Worm (Caenorhabditis elegans) whole organism, L3 larva: Measurements from ENCODE around the gene F22E5.7.

Experiments used
- R02D3.7 ChIP-seq: fragments of 150-350 bp; optimal IDR thresholded peaks from 2 replicates; lab custom pipeline; 2014; ENCODE audit warnings: missing biosample characterization, missing genetic modification characterization
- ZK546.5 ChIP-seq: sonication (generic microtip); optimal IDR thresholded peaks from 2 replicates; lab custom pipeline; 2017; ENCODE audit warnings: missing biosample characterization, missing genetic modification characterization
- aly-2 ChIP-seq: fragments of 150-350 bp; optimal IDR thresholded peaks from 2 replicates; lab custom pipeline; 2014; ENCODE audit warnings: missing biosample characterization, missing genetic modification characterization
- ceh-16 ChIP-seq: sonication (generic microtip); optimal IDR thresholded peaks from 2 replicates; lab custom pipeline; 2017; ENCODE audit warnings: missing biosample characterization, missing genetic modification characterization
- ceh-28 ChIP-seq: fragments of 150-350 bp; optimal IDR thresholded peaks from 2 replicates; lab custom pipeline; 2014; ENCODE audit warnings: missing biosample characterization, missing genetic modification reagents, missing genetic modification characterization
- ceh-82 ChIP-seq: fragments of 150-350 bp; optimal IDR thresholded peaks from 2 replicates; lab custom pipeline; 2014; ENCODE audit warnings: missing biosample characterization, missing genetic modification characterization
- daf-12 ChIP-seq: fragments of 150-350 bp; optimal IDR thresholded peaks from 2 replicates; lab custom pipeline; 2014; ENCODE audit warnings: missing biosample characterization, missing genetic modification reagents, missing genetic modification characterization
- egl-27 ChIP-seq: sonication (generic microtip); optimal IDR thresholded peaks from 4 replicates; lab custom pipeline; 2017; ENCODE audit warnings: missing biosample characterization, missing genetic modification reagents, missing genetic modification characterization
- egl-5 ChIP-seq: fragments of 150-350 bp; optimal IDR thresholded peaks from 2 replicates; lab custom pipeline; 2017; ENCODE audit warnings: missing biosample characterization, missing genetic modification reagents, missing genetic modification characterization, inconsistent platforms
- eor-1 ChIP-seq, 2 experiments: fragments of 150-350 bp; optimal IDR thresholded peaks; 2 replicates each; lab custom pipeline; 2014 to 2018; ENCODE audit warnings: missing biosample characterization in 2 of 2, missing genetic modification characterization in 2 of 2
- fkh-2 ChIP-seq: fragments of 150-350 bp; optimal IDR thresholded peaks from 2 replicates; lab custom pipeline; 2014; ENCODE audit warnings: missing biosample characterization, missing genetic modification reagents, missing genetic modification characterization
- fos-1 ChIP-seq: fragments of 150-350 bp; optimal IDR thresholded peaks from 2 replicates; lab custom pipeline; 2014; ENCODE audit warnings: missing biosample characterization, missing genetic modification characterization
- lin-15B ChIP-seq: fragments of 150-350 bp; optimal IDR thresholded peaks from 2 replicates; lab custom pipeline; 2014; ENCODE audit warnings: missing biosample characterization, missing genetic modification characterization
- mdl-1 ChIP-seq: fragments of 150-350 bp; optimal IDR thresholded peaks from 2 replicates; lab custom pipeline; 2014; ENCODE audit warnings: missing biosample characterization, missing genetic modification characterization
- mml-1 ChIP-seq: fragments of 150-350 bp; sonication (generic microtip); optimal IDR thresholded peaks from 3 replicates; lab custom pipeline; 2014; ENCODE audit warnings: missing biosample characterization, missing genetic modification characterization
- nfya-1 ChIP-seq: sonication (generic microtip); optimal IDR thresholded peaks from 2 replicates; lab custom pipeline; 2017; ENCODE audit warnings: missing genetic modification characterization, mild to moderate bottlenecking, missing compliant biosample characterization, antibody characterized with exemption, moderate library complexity; ENCODE audit not compliant: insufficient read depth
- nhr-12 ChIP-seq: fragments of 150-350 bp; optimal IDR thresholded peaks from 2 replicates; lab custom pipeline; 2014; ENCODE audit warnings: missing biosample characterization, missing genetic modification characterization
- nhr-237 ChIP-seq: fragments of 150-350 bp; optimal IDR thresholded peaks from 2 replicates; lab custom pipeline; 2014; ENCODE audit warnings: missing biosample characterization, missing genetic modification characterization
- nhr-28 ChIP-seq: fragments of 150-350 bp; optimal IDR thresholded peaks from 2 replicates; lab custom pipeline; 2014; ENCODE audit warnings: missing biosample characterization, missing genetic modification characterization
- nhr-67 ChIP-seq: fragments of 150-350 bp; optimal IDR thresholded peaks from 2 replicates; lab custom pipeline; 2014; ENCODE audit warnings: missing biosample characterization, missing genetic modification characterization
- nhr-77 ChIP-seq: fragments of 150-350 bp; optimal IDR thresholded peaks from 2 replicates; lab custom pipeline; 2014; ENCODE audit warnings: missing biosample characterization, missing genetic modification characterization
- pha-4 ChIP-seq: fragments of 150-350 bp; optimal IDR thresholded peaks from 2 replicates; lab custom pipeline; 2014; ENCODE audit warnings: missing biosample characterization, missing genetic modification reagents, missing genetic modification characterization
- pqm-1 ChIP-seq: fragments of 150-350 bp; optimal IDR thresholded peaks from 2 replicates; lab custom pipeline; 2017; ENCODE audit warnings: missing biosample characterization, missing genetic modification characterization, inconsistent platforms
- skn-1 ChIP-seq: fragments of 150-350 bp; optimal IDR thresholded peaks from 2 replicates; lab custom pipeline; 2014; ENCODE audit warnings: missing biosample characterization, missing genetic modification characterization
- snpc-4 ChIP-seq: fragments of 150-350 bp; optimal IDR thresholded peaks from 2 replicates; lab custom pipeline; 2014; ENCODE audit warnings: missing biosample characterization, missing genetic modification characterization
- tbx-2 ChIP-seq: sonication (generic microtip); optimal IDR thresholded peaks from 2 replicates; lab custom pipeline; 2016; ENCODE audit warnings: mild to moderate bottlenecking, missing genetic modification characterization, missing compliant biosample characterization
- unc-39 ChIP-seq: sonication (generic microtip); optimal IDR thresholded peaks from 4 replicates; lab custom pipeline; 2017; ENCODE audit warnings: missing biosample characterization, missing genetic modification characterization
- unc-62 ChIP-seq: fragments of 150-350 bp; sonication (generic microtip); optimal IDR thresholded peaks from 4 replicates; lab custom pipeline; 2014; ENCODE audit warnings: missing biosample characterization, missing genetic modification reagents, missing genetic modification characterization
- zag-1 ChIP-seq: fragments of 150-350 bp; optimal IDR thresholded peaks from 2 replicates; lab custom pipeline; 2014; ENCODE audit warnings: missing biosample characterization, missing genetic modification characterization
- ztf-11 ChIP-seq: fragments of 150-350 bp; optimal IDR thresholded peaks from 2 replicates; lab custom pipeline; 2014; ENCODE audit warnings: missing biosample characterization, missing genetic modification characterization
- ztf-4 ChIP-seq: fragments of 150-350 bp; optimal IDR thresholded peaks from 2 replicates; lab custom pipeline; 2014; ENCODE audit warnings: missing biosample characterization, missing genetic modification characterization

The F22E5.7 gene

DNA sequence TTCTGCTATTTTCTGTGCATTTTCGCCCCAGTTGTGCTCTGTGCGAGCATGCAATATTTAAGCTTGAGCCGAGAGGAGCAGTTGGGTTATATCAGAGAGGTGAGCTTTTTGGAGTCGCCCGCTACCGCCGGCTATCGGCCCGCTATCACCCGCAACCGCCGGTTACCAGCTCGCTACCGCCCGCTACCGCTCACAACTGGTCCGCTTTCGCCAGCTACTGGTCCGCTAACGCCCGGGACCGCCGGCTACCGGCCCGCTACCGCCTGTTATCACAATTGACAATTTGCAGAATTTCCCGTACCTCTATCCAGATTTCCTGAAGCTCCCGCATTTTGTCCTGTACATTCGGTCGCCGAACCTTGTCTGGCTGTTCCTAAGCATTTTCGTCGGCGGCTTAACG is 13.5 kb upstream of the F22E5.7 start:
- no peak for TF ChIP-seq snpc-4 (tag; lab: Kevin White, UChicago)
- TF ChIP-seq fkh-2 (tag; lab: Kevin White, UChicago): no peak
- TF ChIP-seq ztf-11 (tag; lab: Kevin White, UChicago): no peak
- no peak for TF ChIP-seq daf-12 (tag; lab: Kevin White, UChicago)
- TF ChIP-seq ztf-4 (tag; lab: Kevin White, UChicago): no peak
- no peak for TF ChIP-seq aly-2 (tag; lab: Kevin White, UChicago)
- TF ChIP-seq tbx-2 (tag; lab: Kevin White, UChicago): no peak
- TF ChIP-seq R02D3.7: no peak
- no peak for TF ChIP-seq pqm-1 (tag; lab: Kevin White, UChicago)
- no peak for TF ChIP-seq ceh-28 (tag; lab: Kevin White, UChicago)
- TF ChIP-seq fos-1 (tag; lab: Kevin White, UChicago): no peak
- no peak for TF ChIP-seq zag-1 (tag; lab: Kevin White, UChicago)
- TF ChIP-seq nfya-1 (tag; lab: Kevin White, UChicago): no peak

- no peak for TF ChIP-seq egl-5 (tag; lab: Kevin White, UChicago)
Observed at ce11 chrII:2629270-2629669, 12.6 kb upstream of the F22E5.7 start, which contains the start of gene sri-37. Gene sri-37 (plus strand): TSS chrII:2629570.

DNA sequence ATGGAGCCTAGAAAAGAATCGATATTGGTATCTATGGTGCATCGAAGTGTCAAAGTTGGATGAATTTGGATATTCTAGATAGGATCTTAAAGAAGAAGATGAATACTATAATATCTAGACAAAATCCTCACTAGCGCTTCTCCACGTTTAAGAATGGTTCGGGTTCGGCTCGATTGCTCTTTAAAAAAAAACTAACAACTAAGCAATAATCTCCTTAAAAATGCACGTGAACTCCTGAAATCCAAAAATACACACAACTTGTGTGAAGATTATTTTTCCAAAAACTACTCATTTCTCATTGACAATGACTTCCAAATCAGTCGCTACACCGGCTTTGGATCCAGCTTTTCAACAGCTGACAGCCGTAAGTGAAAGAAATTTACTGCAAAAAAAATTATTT is 10.7 kb upstream of the F22E5.7 start, which contains the start of gene D2062.1:
Gene D2062.1, plus strand, starts transcription at position 301 of the 400 bp plus-strand sequence.
- TF ChIP-seq mdl-1 (no peak), nhr-12 (tag; lab: Kevin White, UChicago) (no peak), daf-12 (tag; lab: Kevin White, UChicago) (no peak), unc-62 (GFP tag; lab: Kevin White, UChicago) (no peak), mml-1 (tag; lab: Kevin White, UChicago) (no peak), nhr-237 (tag; lab: Kevin White, UChicago) (no peak), nhr-67 (tag; lab: Kevin White, UChicago) (no peak), nfya-1 (tag; lab: Kevin White, UChicago) (no peak), nhr-77 (tag; lab: Kevin White, UChicago) (no peak), snpc-4 (tag; lab: Kevin White, UChicago) (no peak)

DNA sequence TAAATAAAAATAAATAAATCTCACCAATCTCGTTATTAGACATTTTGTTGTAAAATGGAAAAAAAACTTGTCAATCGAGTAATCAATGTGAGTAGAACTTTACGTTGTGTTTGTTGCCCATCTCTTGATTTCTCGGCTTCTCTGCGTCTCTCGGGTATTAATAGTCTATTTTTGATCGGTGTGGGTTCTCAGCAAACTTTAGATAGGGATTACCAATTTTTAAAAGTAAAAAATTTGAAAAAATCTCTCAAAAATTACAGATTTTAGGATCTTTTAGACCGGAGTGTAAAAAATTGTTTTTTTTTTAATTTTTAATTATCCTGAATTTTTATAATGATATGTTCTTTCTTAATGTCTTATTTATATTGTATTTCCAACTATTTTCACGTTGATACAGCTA is 4.5 kb upstream of the F22E5.7 start, which contains the start of gene F22E5.21:
Gene F22E5.21, minus strand, starts transcription at position 101 of the 400 bp plus-strand sequence.
- no peak for TF ChIP-seq unc-39
- TF ChIP-seq lin-15B (tag; lab: Kevin White, UChicago): no peak
- no peak for TF ChIP-seq nhr-28 (tag; lab: Kevin White, UChicago)
- no peak for TF ChIP-seq R02D3.7
- TF ChIP-seq ZK546.5 (tag; lab: Kevin White, UChicago): no peak
- TF ChIP-seq skn-1 (tag; lab: Kevin White, UChicago): no peak
- no peak for TF ChIP-seq ceh-82 (tag; lab: Kevin White, UChicago)
- no peak for TF ChIP-seq eor-1 (tag; optimal IDR thresholded peaks at IDR 0.05; lab: Kevin White, UChicago)
- TF ChIP-seq nhr-237 (tag; lab: Kevin White, UChicago): no peak
- TF ChIP-seq ceh-16 (tag; lab: Kevin White, UChicago): no peak
- TF ChIP-seq ztf-4 (tag; lab: Kevin White, UChicago): no peak
- no peak for TF ChIP-seq daf-12 (tag; lab: Kevin White, UChicago)
- TF ChIP-seq fkh-2 (tag; lab: Kevin White, UChicago): no peak

ce11 chrII:2638062-2638461 is 3.8 kb upstream of the F22E5.7 start, which contains the start of gene F22E5.9:
Gene F22E5.9 (plus strand): TSS chrII:2638388.
- TF ChIP-seq ceh-16 (tag; lab: Kevin White, UChicago) (no peak), ceh-82 (tag; lab: Kevin White, UChicago) (no peak), skn-1 (tag; lab: Kevin White, UChicago) (peak; percentile 52), egl-27 (tag; lab: Kevin White, UChicago) (no peak), tbx-2 (tag; lab: Kevin White, UChicago) (no peak), pha-4 (tag; lab: Kevin White, UChicago) (peak; percentile 32), ztf-4 (tag; lab: Kevin White, UChicago) (no peak)
